Worm (Caenorhabditis elegans) whole organism, young adult: ENCODE measurements around the gene F23G4.1.

Source experiments
- B0336.3 ChIP-seq: fragments of 200-800 bp; sonication (Bioruptor generic); IDR thresholded peaks from 2 replicates; pipeline ENCODE4 v1.3.6; 2022; ENCODE audit warnings: missing genetic modification characterization, missing compliant biosample characterization
- F33H1.4 ChIP-seq: fragments of 200-800 bp; sonication (Bioruptor generic); IDR thresholded peaks from 2 replicates; pipeline ENCODE4 v1.3.6; 2022; ENCODE audit warnings: missing genetic modification reagents, missing genetic modification characterization, missing compliant biosample characterization
- cebp-2 ChIP-seq: fragments of 200-800 bp; sonication (Bioruptor generic); IDR thresholded peaks from 2 replicates; pipeline ENCODE4 v1.3.6; 2022; ENCODE audit warnings: missing genetic modification characterization, missing compliant biosample characterization
- ets-4 ChIP-seq: fragments of 200-800 bp; sonication (Bioruptor generic); optimal IDR thresholded peaks from 2 replicates; lab custom pipeline; 2018; ENCODE audit warnings: mild to moderate bottlenecking, missing genetic modification characterization, missing compliant biosample characterization
- hlh-12 ChIP-seq: sonication (generic microtip); optimal IDR thresholded peaks from 2 replicates; lab custom pipeline; 2016; ENCODE audit warnings: missing genetic modification characterization, missing compliant biosample characterization
- let-607 ChIP-seq, 2 experiments: fragments of 200-800 bp in 1 of 2; sonication (Bioruptor generic) in 1 of 2; sonication (generic microtip) in 1 of 2; optimal IDR thresholded peaks; 2 replicates each; lab custom pipeline; 2016 to 2018; ENCODE audit warnings: mild to moderate bottlenecking in 2 of 2, missing compliant biosample characterization in 2 of 2, missing genetic modification characterization in 2 of 2, moderate library complexity in 2 of 2, missing genotype in 1 of 2
- madf-6 ChIP-seq: fragments of 200-800 bp; sonication (Bioruptor generic); IDR thresholded peaks from 2 replicates; pipeline ENCODE4 v1.3.6; 2022; ENCODE audit warnings: missing genetic modification reagents, missing genetic modification characterization, missing compliant biosample characterization
- pha-4 ChIP-seq: fragments of 150-350 bp; sonication (generic microtip); optimal IDR thresholded peaks from 2 replicates; lab custom pipeline; 2014; ENCODE audit warnings: missing biosample characterization, missing genetic modification reagents, missing genetic modification characterization
- sdz-38 ChIP-seq: sonication (generic microtip); optimal IDR thresholded peaks from 2 replicates; lab custom pipeline; 2016; ENCODE audit warnings: missing genotype, missing genetic modification characterization, missing compliant biosample characterization
- snpc-3.4 ChIP-seq: sonication (generic microtip); optimal IDR thresholded peaks from 2 replicates; lab custom pipeline; 2017; ENCODE audit warnings: missing genetic modification characterization, mild to moderate bottlenecking, missing compliant biosample characterization, antibody characterized with exemption, moderate library complexity, missing genotype, missing genetic modification reagents
- snpc-4 ChIP-seq, 5 experiments: fragments of 150-350 bp in 1 of 5; sonication (generic microtip) in 4 of 5; optimal IDR thresholded peaks; 2 replicates each; lab custom pipeline; 2014 to 2018; ENCODE audit warnings: missing genetic modification characterization in 5 of 5, missing biosample characterization in 3 of 5, antibody characterized with exemption in 2 of 5, mild to moderate bottlenecking in 2 of 5, missing compliant biosample characterization in 2 of 5, missing genotype in 2 of 5, moderate library complexity in 2 of 5, missing genetic modification reagents in 1 of 5
- tbx-9 ChIP-seq: sonication (generic microtip); optimal IDR thresholded peaks from 2 replicates; lab custom pipeline; 2016; ENCODE audit warnings: borderline replicate concordance, missing genetic modification characterization, inconsistent platforms, missing compliant biosample characterization
- ztf-18 ChIP-seq: sonication (generic microtip); optimal IDR thresholded peaks from 2 replicates; lab custom pipeline; 2016; ENCODE audit warnings: missing genotype, mild to moderate bottlenecking, missing genetic modification characterization, missing compliant biosample characterization

- TF ChIP-seq madf-6 (GFP tag; lab: Robert Waterston, UW): no peak
- no peak for TF ChIP-seq snpc-3.4 (tag; lab: Kevin White, UChicago)
- TF ChIP-seq pha-4 (tag; lab: Kevin White, UChicago): no peak
- no peak for TF ChIP-seq B0336.3 (GFP tag; lab: Robert Waterston, UW)
- TF ChIP-seq F33H1.4: no peak
- TF ChIP-seq sdz-38 (tag; lab: Kevin White, UChicago): no peak
- no peak for TF ChIP-seq tbx-9 (tag; lab: Kevin White, UChicago)
- no peak for TF ChIP-seq ztf-18 (tag; lab: Kevin White, UChicago)
- no peak for TF ChIP-seq hlh-12 (tag; lab: Kevin White, UChicago)
- TF ChIP-seq snpc-4 (GFP tag; optimal IDR thresholded peaks at IDR 0.05; lab: Kevin White, UChicago): no peak
- TF ChIP-seq snpc-4 (tag; optimal IDR thresholded peaks at IDR 0.05; lab: Kevin White, UChicago): no peak
- no peak for TF ChIP-seq cebp-2 (GFP tag; lab: Robert Waterston, UW)
- no peak for TF ChIP-seq let-607 (tag; optimal IDR thresholded peaks at IDR 0.05; lab: Kevin White, UChicago)
- no peak for TF ChIP-seq ets-4 (GFP tag; lab: Kevin White, UChicago)
Measured at ce11 chrX:6635173-6635572, 32.2 kb upstream of the F23G4.1 start, which contains the start of gene aexr-1.
